Fruit fly (Drosophila melanogaster): ENCODE data around the gene CG32037.
A peak's percentile ranks its signal among the peaks of the same experiment; 100 is the strongest.

CG32037 gene

dm6 chr3L:9460775-9461491 lies 31.1 kb downstream of the CG32037 start, which contains the start of the genes CG3434 and CG44838 (continued):
- peak; percentile 48; the same call in 1 of the 2 replicates for TF ChIP-seq CG4730 (GFP tag; IDR thresholded peaks at IDR 0.05)
- peak; percentile 60 for TF ChIP-seq CG14050 (GFP tag; IDR thresholded peaks at IDR 0.05)
- peak; percentile 67; the same call in 2 of the 3 replicates for TF ChIP-seq CG11695 (GFP tag; IDR thresholded peaks at IDR 0.05)

dm6 chr3L:9457619-9458092 lies 34.4 kb downstream of the CG32037 start, which contains the start of gene CG3437:
CG3437 (minus strand) TSS chr3L:9457669.
- peak; percentile 98 for TF ChIP-seq CG33213 (GFP tag; optimal IDR thresholded peaks at IDR 0.05)
- TF ChIP-seq insv (GFP tag; optimal IDR thresholded peaks at IDR 0.05) = peak; percentile 26 to 81
- peak; percentile 97 for TF ChIP-seq gcm (GFP tag; optimal IDR thresholded peaks at IDR 0.05)
- TF ChIP-seq Ada2b (GFP tag; IDR thresholded peaks at IDR 0.05) = peak; percentile 99
- peak; percentile 100 for TF ChIP-seq Rx (GFP tag; IDR thresholded peaks at IDR 0.05)
- TF ChIP-seq CG17612 (GFP tag; IDR thresholded peaks at IDR 0.05) = peak; percentile 98
- peak; percentile 99 for TF ChIP-seq CG4730 (GFP tag; IDR thresholded peaks at IDR 0.05)
- TF ChIP-seq zfh2 (GFP tag; optimal IDR thresholded peaks at IDR 0.05) = peak; percentile 99
- peak; percentile 99 for TF ChIP-seq HLH3B (GFP tag; IDR thresholded peaks at IDR 0.05)
- peak; percentile 99 for TF ChIP-seq CG10979 (tag; optimal IDR thresholded peaks at IDR 0.05)
- TF ChIP-seq Ssrp (tag; optimal IDR thresholded peaks at IDR 0.05) = peak; percentile 98
- TF ChIP-seq Ptx1 (GFP tag; IDR thresholded peaks at IDR 0.05) = peak; percentile 100
- TF ChIP-seq CG10267 (tag; optimal IDR thresholded peaks at IDR 0.05) = peak; percentile 94
- peak; percentile 96 for TF ChIP-seq CG12104 (GFP tag; optimal IDR thresholded peaks at IDR 0.05)
- peak; percentile 99 for TF ChIP-seq Abd-B (GFP tag; optimal IDR thresholded peaks at IDR 0.05)
- TF ChIP-seq CG30020 (tag; optimal IDR thresholded peaks at IDR 0.05) = peak; percentile 81
- peak; percentile 94 for TF ChIP-seq Hey (tag; optimal IDR thresholded peaks at IDR 0.05)
- TF ChIP-seq NC2β (GFP tag; optimal IDR thresholded peaks at IDR 0.05) = peak; percentile 97
- TF ChIP-seq H15 (GFP tag; IDR thresholded peaks at IDR 0.05) = peak; percentile 100
- peak; percentile 97 for TF ChIP-seq ab (GFP tag; optimal IDR thresholded peaks at IDR 0.05)
- TF ChIP-seq CG17186 (GFP tag; optimal IDR thresholded peaks at IDR 0.05) = peak; percentile 95
- peak; percentile 97 for TF ChIP-seq scrt (GFP tag; optimal IDR thresholded peaks at IDR 0.05)
- TF ChIP-seq CG11695 (GFP tag; IDR thresholded peaks at IDR 0.05) = peak; percentile 99
- no peak for TF ChIP-seq eve (GFP tag; optimal IDR thresholded peaks at IDR 0.05)
- peak; percentile 97 for TF ChIP-seq CG3065 (GFP tag; optimal IDR thresholded peaks at IDR 0.05)
- peak; percentile 76 for TF ChIP-seq pros (GFP tag; optimal IDR thresholded peaks at IDR 0.05)
- TF ChIP-seq CG13775 (GFP tag; optimal IDR thresholded peaks at IDR 0.05) = peak; percentile 98
- peak in 1 of 2 experiments; percentile 96 for TF ChIP-seq Eip74EF (GFP tag; optimal IDR thresholded peaks at IDR 0.05)
- TF ChIP-seq Nf-YA (GFP tag; IDR thresholded peaks at IDR 0.05) = peak; percentile 98
- peak; percentile 99 for TF ChIP-seq Jarid2 (GFP tag; optimal IDR thresholded peaks at IDR 0.05)
- TF ChIP-seq E2f2 (GFP tag; IDR thresholded peaks at IDR 0.05) = peak; percentile 89
- TF ChIP-seq sd (tag; optimal IDR thresholded peaks at IDR 0.05) = peak; percentile 96
- peak; percentile 99 for TF ChIP-seq CG34376 (GFP tag; optimal IDR thresholded peaks at IDR 0.05)
- TF ChIP-seq ara (GFP tag; IDR thresholded peaks at IDR 0.05) = peak; percentile 100
- TF ChIP-seq CG16815 (GFP tag; optimal IDR thresholded peaks at IDR 0.05) = peak; percentile 98
- peak in 1 of 3 experiments; percentile 97 for TF ChIP-seq lola (GFP tag; optimal IDR thresholded peaks at IDR 0.05)
- peak; percentile 99 for TF ChIP-seq CG7372 (GFP tag; IDR thresholded peaks at IDR 0.05)
- peak; percentile 98 for TF ChIP-seq org-1 (GFP tag; optimal IDR thresholded peaks at IDR 0.05)
- peak; percentile 94 for TF ChIP-seq tap (tag; optimal IDR thresholded peaks at IDR 0.05)
- peak; percentile 98 for TF ChIP-seq CG10147 (GFP tag; optimal IDR thresholded peaks at IDR 0.05)
- TF ChIP-seq cad (GFP tag; optimal IDR thresholded peaks at IDR 0.05) = no peak
- peak; percentile 99 for TF ChIP-seq CG12659 (GFP tag; optimal IDR thresholded peaks at IDR 0.05)
- no peak for TF ChIP-seq Bgb (GFP tag; IDR thresholded peaks at IDR 0.05; ENCODE audit: partially characterized antibody)
- peak; percentile 98 for TF ChIP-seq CG10654 (GFP tag; optimal IDR thresholded peaks at IDR 0.05)
- peak; percentile 98 for TF ChIP-seq fd64A (GFP tag; optimal IDR thresholded peaks at IDR 0.05)

Data from whole organism, embryonic.